Fruit fly (Drosophila melanogaster) whole organism, pupa: Measurements from ENCODE around the gene Rlb1.

ENCODE experiments used
- CG10348 ChIP-seq: fragments of 200-800 bp; sonication (Bioruptor generic); IDR thresholded peaks from 2 replicates; pipeline ENCODE4 v1.3.6; 2022; ENCODE audit warnings: missing biosample characterization, missing genetic modification characterization
- CG12605 ChIP-seq: fragments of 200-800 bp; sonication (Bioruptor generic); IDR thresholded peaks from 2 replicates; pipeline ENCODE4 v1.3.6; 2022; ENCODE audit warnings: missing biosample characterization, missing genetic modification characterization
- CG13204 ChIP-seq: fragments of 200-800 bp; sonication (Bioruptor generic); optimal IDR thresholded peaks from 2 replicates; lab custom pipeline; 2018; ENCODE audit warnings: missing biosample characterization, mild to moderate bottlenecking, missing genetic modification characterization, moderate library complexity
- CG14655 ChIP-seq: fragments of 200-800 bp; sonication (Bioruptor generic); optimal IDR thresholded peaks from 3 replicates; lab custom pipeline; 2017; ENCODE audit warnings: mild to moderate bottlenecking, missing biosample characterization, missing genetic modification reagents, missing genetic modification characterization
- CG15710 ChIP-seq: fragments of 200-800 bp; sonication (Bioruptor generic); optimal IDR thresholded peaks from 2 replicates; lab custom pipeline; 2018; ENCODE audit warnings: missing biosample characterization, mild to moderate bottlenecking, missing genetic modification characterization, moderate library complexity
- CG17806 ChIP-seq: fragments of 200-800 bp; sonication (Bioruptor generic); optimal IDR thresholded peaks from 2 replicates; lab custom pipeline; 2018; ENCODE audit warnings: missing biosample characterization, mild to moderate bottlenecking, missing genetic modification characterization, moderate library complexity
- CG32121 ChIP-seq: fragments of 200-800 bp; sonication (Bioruptor generic); IDR thresholded peaks from 2 replicates; pipeline ENCODE4 v1.3.6; 2022; ENCODE audit warnings: missing biosample characterization, missing genetic modification characterization
- CG34367 ChIP-seq: fragments of 200-800 bp; sonication (Bioruptor generic); optimal IDR thresholded peaks from 2 replicates; lab custom pipeline; 2018; ENCODE audit warnings: missing biosample characterization, mild to moderate bottlenecking, missing genetic modification characterization
- CG4496 ChIP-seq: fragments of 200-800 bp; sonication (Bioruptor generic); IDR thresholded peaks from 3 replicates; pipeline ENCODE4 v1.3.6; 2022; ENCODE audit warnings: missing biosample characterization, missing genetic modification characterization
- CG8159 ChIP-seq: fragments of 200-800 bp; sonication (Bioruptor generic); optimal IDR thresholded peaks from 3 replicates; lab custom pipeline; 2018; ENCODE audit warnings: missing biosample characterization, mild to moderate bottlenecking, missing genetic modification characterization, moderate library complexity
- CG8301 ChIP-seq: fragments of 200-800 bp; sonication (Bioruptor generic); optimal IDR thresholded peaks from 2 replicates; lab custom pipeline; 2018; ENCODE audit warnings: missing biosample characterization, mild to moderate bottlenecking, missing genetic modification characterization
- CG9948 ChIP-seq: fragments of 200-800 bp; sonication (Bioruptor generic); optimal IDR thresholded peaks from 2 replicates; lab custom pipeline; 2018; ENCODE audit warnings: missing biosample characterization, mild to moderate bottlenecking, missing genetic modification characterization, moderate library complexity
- D1 ChIP-seq: fragments of 200-800 bp; sonication (Bioruptor generic); optimal IDR thresholded peaks from 2 replicates; lab custom pipeline; 2018; ENCODE audit warnings: missing biosample characterization, mild to moderate bottlenecking, missing genetic modification characterization, moderate library complexity
- EcR ChIP-seq: fragments of 200-800 bp; sonication (Bioruptor generic); optimal IDR thresholded peaks from 3 replicates; lab custom pipeline; 2019; ENCODE audit warnings: missing biosample characterization, missing genetic modification characterization, mild to moderate bottlenecking, moderate library complexity, missing genetic modification reagents
- Ets98B ChIP-seq: fragments of 200-800 bp; sonication (Bioruptor generic); IDR thresholded peaks from 2 replicates; pipeline ENCODE4 v1.3.6; 2022; ENCODE audit warnings: missing biosample characterization, missing genetic modification characterization
- Pif1A ChIP-seq: fragments of 200-800 bp; sonication (Bioruptor generic); optimal IDR thresholded peaks from 3 replicates; lab custom pipeline; 2016; ENCODE audit warnings: missing biosample characterization, missing genetic modification characterization
- Pif1B ChIP-seq: fragments of 200-800 bp; sonication (Bioruptor generic); optimal IDR thresholded peaks from 3 replicates; lab custom pipeline; 2016; ENCODE audit warnings: missing biosample characterization, missing genetic modification characterization
- Snoo ChIP-seq: fragments of 200-800 bp; sonication (Bioruptor generic); optimal IDR thresholded peaks from 3 replicates; lab custom pipeline; 2017; ENCODE audit warnings: missing biosample characterization, mild to moderate bottlenecking, missing genetic modification characterization, inconsistent platforms
- fd96Ca ChIP-seq: fragments of 200-800 bp; sonication (Bioruptor generic); IDR thresholded peaks from 3 replicates; pipeline ENCODE4 v1.3.6; 2022; ENCODE audit warnings: missing biosample characterization, missing genetic modification characterization
- gl ChIP-seq: fragments of 200-800 bp; sonication (Bioruptor generic); optimal IDR thresholded peaks from 2 replicates; lab custom pipeline; 2018; ENCODE audit warnings: missing biosample characterization, mild to moderate bottlenecking, missing genetic modification characterization
- rn ChIP-seq: fragments of 200-800 bp; sonication (Bioruptor generic); IDR thresholded peaks from 2 replicates; pipeline ENCODE4 v1.3.6; 2022; ENCODE audit warnings: missing biosample characterization, missing genetic modification characterization

Gene Rlb1

DNA sequence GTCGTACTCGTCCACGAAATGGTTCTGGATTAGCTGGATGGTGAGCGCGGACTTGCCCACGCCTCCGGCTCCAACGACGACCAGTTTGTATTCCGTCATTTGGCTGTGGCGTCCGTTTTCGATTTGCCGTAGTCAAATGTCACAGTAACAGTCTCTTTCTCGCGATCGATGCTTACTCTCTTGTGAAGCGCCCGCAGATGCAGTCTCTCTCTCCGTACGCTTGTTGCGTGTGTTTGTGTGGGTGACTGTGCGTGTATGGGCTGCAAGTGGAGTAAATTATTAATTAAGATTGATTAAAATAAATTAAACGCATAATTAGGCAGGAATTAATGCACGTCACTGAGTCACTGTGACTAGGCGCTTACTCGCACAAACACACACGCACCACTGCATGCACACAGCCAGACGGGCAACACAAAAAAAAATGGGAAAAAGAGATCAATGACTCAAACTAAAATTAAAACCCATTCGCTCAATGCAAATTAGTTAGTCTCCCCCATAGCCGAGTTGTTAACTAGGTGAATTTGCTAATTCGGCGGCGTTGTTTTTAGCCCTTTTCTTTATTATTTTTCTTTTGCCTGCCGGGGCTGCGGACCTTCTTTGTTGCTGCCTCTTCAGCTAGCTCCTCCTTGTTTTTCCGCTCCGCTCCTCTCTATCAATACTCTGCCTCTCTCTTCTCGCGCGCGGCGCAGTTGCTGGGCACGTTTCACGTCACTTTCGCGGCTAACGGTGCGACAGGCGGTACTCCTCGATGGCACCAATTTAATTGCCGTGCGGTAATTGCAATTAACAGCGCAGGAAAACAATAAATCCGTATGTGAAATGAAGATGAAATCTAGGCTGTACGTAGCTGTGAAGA, 705 bp upstream of the Rlb1 start:
- TF ChIP-seq EcR (GFP tag; lab: Kevin White, UChicago) (peak; percentile 79), rn (GFP tag; lab: Robert Waterston, UW) (no peak)

DNA sequence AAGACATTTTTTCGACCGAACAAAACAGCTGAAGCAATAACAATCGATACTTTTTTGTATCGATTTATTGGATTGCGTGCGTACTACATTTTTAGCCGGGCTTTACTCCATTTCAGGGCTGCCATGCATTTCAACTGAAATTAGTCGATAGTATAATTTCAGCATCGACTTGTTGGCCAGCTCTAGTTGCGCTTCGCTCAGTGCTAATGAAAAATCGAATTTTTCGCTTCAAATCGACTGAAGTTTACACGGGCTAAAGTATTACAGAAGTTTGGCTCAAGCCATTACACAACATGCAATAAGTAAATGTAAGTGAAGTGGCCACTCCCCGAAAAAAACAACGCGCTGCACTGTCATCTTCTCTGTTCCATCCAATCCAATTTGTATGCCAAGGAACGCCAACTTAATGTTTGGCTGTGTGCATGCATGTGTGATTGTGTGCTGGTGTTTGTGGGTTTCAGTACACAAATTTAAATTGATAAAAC, 2.8 kb downstream of the Rlb1 start, which contains the start of the genes mRpL47, CG8176 and Kdm3:
Gene mRpL47 (minus strand): TSS at position 49 of the 485 bp plus-strand sequence.
Gene CG8176 (plus strand): TSS at position 148 of the 485 bp plus-strand sequence.
Gene Kdm3 (plus strand): TSS at position 148 of the 485 bp plus-strand sequence.
- peak; percentile 13 for TF ChIP-seq CG15710 (tag; lab: Kevin White, UChicago)
- TF ChIP-seq CG34367 (tag; lab: Kevin White, UChicago) = no peak
- TF ChIP-seq CG8159 (tag; lab: Kevin White, UChicago) = no peak
- TF ChIP-seq CG17806 (tag; lab: Kevin White, UChicago) = no peak

DNA sequence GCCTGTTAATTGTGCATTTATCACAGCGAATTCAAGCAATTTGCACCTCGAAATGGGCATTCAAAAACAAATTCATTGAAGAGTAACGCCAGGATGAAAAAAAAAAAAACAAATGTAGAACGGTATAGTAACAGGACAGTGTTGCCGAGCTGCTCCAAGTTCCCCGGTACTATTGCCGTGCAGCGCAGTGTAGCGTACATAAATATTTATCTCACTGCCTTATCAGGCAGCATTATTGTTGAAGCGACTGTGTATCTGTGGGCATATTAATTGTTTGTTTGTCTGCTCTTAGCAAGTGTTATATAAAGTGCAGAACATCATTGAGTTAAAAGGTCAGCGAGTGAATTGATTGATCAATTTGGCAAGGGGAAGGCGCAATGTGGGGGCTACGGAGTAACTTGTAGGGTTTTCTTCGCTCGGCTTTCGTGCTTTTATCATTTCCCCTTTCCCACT, 3.3 kb downstream of the Rlb1 start:
- no peak for TF ChIP-seq rn (GFP tag; lab: Robert Waterston, UW)
- no peak for TF ChIP-seq CG15710 (tag; lab: Kevin White, UChicago)
- TF ChIP-seq Ets98B = no peak
- TF ChIP-seq Pif1A (GFP tag; lab: Kevin White, UChicago) = no peak
- TF ChIP-seq CG34367 (tag; lab: Kevin White, UChicago) = no peak
- TF ChIP-seq CG14655 = no peak

DNA sequence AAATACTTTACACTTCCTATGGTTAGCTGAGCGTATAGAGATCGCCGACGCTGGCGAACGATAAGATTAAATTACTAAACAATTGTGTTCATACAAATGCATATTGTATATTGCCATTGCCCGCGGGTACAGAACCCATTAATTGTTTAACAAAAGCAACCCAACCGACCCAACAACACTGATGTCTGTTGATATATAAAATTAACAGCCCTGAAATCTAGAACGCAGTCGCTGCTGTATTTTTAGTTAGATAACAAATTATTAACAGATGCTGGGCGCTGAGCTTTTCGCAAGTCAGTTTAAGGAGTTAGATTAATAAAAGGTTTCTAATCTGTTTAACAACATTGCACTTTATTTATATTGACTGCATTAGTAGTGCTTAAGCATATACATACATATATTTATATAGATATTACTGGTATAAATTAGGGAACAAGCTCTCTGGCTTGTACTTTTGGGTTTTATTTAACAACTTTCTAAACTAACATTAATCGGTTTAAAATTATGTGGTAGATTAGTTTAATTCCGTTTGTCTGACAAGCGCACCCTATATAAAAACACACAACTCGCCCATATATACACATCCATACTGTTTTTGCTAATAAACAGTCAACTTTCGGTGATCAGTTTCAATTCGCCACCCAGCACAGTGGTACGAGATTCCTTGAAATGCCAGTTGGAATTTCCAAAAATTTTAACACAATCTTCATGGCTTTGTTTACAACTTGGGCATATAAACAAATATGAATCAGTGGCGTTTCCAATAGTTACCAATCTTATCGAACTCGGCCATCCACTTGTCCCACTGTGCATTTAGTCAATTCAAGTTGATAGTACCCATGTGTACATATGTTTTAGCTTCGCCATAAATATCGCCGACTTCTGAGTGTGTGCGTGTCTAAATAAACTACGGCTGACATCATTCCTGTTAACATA, 15.0 kb downstream of the Rlb1 start:
- TF ChIP-seq fd96Ca (peak; percentile 97), Pif1B (GFP tag; lab: Kevin White, UChicago) (no peak), Pif1A (GFP tag; lab: Kevin White, UChicago) (peak; percentile 91), CG15710 (tag; lab: Kevin White, UChicago) (no peak), CG9948 (tag; lab: Kevin White, UChicago) (peak; percentile 76), CG34367 (tag; lab: Kevin White, UChicago) (no peak), CG8301 (peak; percentile 84), EcR (GFP tag; lab: Kevin White, UChicago) (no peak), CG17806 (tag; lab: Kevin White, UChicago) (peak; percentile 82), CG8159 (tag; lab: Kevin White, UChicago) (no peak), gl (peak; percentile 62), CG4496 (peak; percentile 97), CG12605 (GFP tag; lab: Robert Waterston, UW) (peak; percentile 88), CG32121 (peak; percentile 94), CG10348 (GFP tag; lab: Robert Waterston, UW) (peak; percentile 71), D1 (tag; lab: Kevin White, UChicago) (no peak), Ets98B (peak; percentile 96), Snoo (tag; lab: Kevin White, UChicago) (peak; percentile 79), CG14655 (no peak), CG13204 (no peak), rn (GFP tag; lab: Robert Waterston, UW) (peak; percentile 80)
- TF ChIP-seq, all 21 proteins: peak for 13

DNA sequence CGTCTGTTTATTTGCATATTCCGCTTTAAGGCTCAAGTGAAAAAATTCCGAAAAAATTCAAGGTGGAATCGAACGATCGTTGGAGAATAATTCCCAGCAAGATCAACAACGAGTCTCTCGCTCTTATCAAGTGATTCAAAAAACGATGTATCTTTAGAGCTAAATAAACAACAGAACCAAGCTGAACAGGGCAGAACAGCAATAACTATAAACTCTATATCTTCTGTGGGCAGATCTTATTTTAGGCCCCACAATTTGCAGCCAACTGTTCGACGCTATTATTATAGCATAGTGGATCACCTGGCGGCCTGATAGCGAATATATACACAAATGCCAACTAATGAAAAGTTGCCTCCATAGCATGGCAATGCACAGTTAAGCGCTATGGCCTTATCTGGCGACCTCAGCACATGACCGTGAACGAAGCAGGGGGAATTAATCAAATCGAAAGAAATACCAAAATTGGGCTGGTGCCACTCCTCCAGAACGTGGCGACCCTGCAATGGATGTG, 16.3 kb downstream of the Rlb1 start:
- no peak for TF ChIP-seq Snoo (tag; lab: Kevin White, UChicago)
- TF ChIP-seq Pif1B (GFP tag; lab: Kevin White, UChicago) = no peak

DNA sequence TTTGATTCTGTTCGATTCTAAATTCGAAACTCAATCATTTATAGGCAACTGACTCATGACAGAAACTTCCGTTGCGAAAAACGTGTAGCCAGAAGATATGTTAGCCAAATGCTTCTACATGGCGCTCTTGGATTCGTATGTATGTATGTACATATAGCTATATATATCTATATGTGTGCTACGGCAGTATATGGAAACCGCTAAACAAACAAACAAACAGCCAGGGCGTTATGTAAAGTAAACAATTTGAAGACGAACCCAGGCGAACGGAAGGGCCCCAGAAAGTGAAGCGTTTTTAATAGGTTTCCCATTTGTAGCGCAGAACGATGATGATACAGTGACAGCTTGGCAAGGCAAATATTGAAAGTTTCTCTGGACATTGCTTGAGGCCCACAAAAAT, 16.8 kb downstream of the Rlb1 start:
- TF ChIP-seq D1 (tag; lab: Kevin White, UChicago) = no peak
- TF ChIP-seq rn (GFP tag; lab: Robert Waterston, UW) = no peak
- TF ChIP-seq Pif1A (GFP tag; lab: Kevin White, UChicago) = no peak
